Worm (Caenorhabditis elegans) whole organism, L2 larva: ENCODE measurements around the gene srz-62.
A peak's percentile ranks its signal among the peaks of the same experiment; 100 is the strongest.
"Not testable (repeated sequence)": the region's sequence is repeated elsewhere in the genome, so short reads cannot be mapped to it uniquely, and the experiment has no call there.

Experiments used
- F13H6.1 ChIP-seq: sonication (generic microtip); optimal IDR thresholded peaks from 2 replicates; lab custom pipeline; 2016; ENCODE audit warnings: missing genetic modification characterization, missing compliant biosample characterization
- R02D3.7 ChIP-seq: fragments of 150-350 bp; optimal IDR thresholded peaks from 2 replicates; lab custom pipeline; 2014; ENCODE audit warnings: missing biosample characterization, missing genetic modification characterization
- Y55F3AM.14 ChIP-seq: fragments of 200-800 bp; sonication (Bioruptor generic); optimal IDR thresholded peaks from 2 replicates; lab custom pipeline; 2018; ENCODE audit warnings: mild to moderate bottlenecking, missing genetic modification characterization, missing compliant biosample characterization
- alr-1 ChIP-seq: fragments of 150-350 bp; optimal IDR thresholded peaks from 2 replicates; lab custom pipeline; 2014; ENCODE audit warnings: missing biosample characterization, missing genetic modification characterization
- aly-2 ChIP-seq: fragments of 150-350 bp; optimal IDR thresholded peaks from 2 replicates; lab custom pipeline; 2014; ENCODE audit warnings: missing biosample characterization, missing genetic modification characterization
- blmp-1 ChIP-seq: sonication (generic microtip); optimal IDR thresholded peaks from 2 replicates; lab custom pipeline; 2017; ENCODE audit warnings: missing genetic modification characterization, mild to moderate bottlenecking, missing compliant biosample characterization, antibody characterized with exemption, moderate library complexity; ENCODE audit not compliant: insufficient read depth
- ceh-16 ChIP-seq: fragments of 150-350 bp; optimal IDR thresholded peaks from 2 replicates; lab custom pipeline; 2014; ENCODE audit warnings: missing biosample characterization, missing genetic modification characterization
- dmd-4 ChIP-seq: sonication (generic microtip); optimal IDR thresholded peaks from 2 replicates; lab custom pipeline; 2017; ENCODE audit warnings: missing biosample characterization, missing genetic modification characterization
- elt-1 ChIP-seq: fragments of 150-350 bp; optimal IDR thresholded peaks from 2 replicates; lab custom pipeline; 2014; ENCODE audit warnings: missing biosample characterization, missing genetic modification characterization
- elt-3 ChIP-seq: sonication (generic microtip); optimal IDR thresholded peaks from 2 replicates; lab custom pipeline; 2017; ENCODE audit warnings: missing biosample characterization, missing genetic modification characterization
- fos-1 ChIP-seq: fragments of 150-350 bp; optimal IDR thresholded peaks from 2 replicates; lab custom pipeline; 2014; ENCODE audit warnings: missing biosample characterization, missing genetic modification characterization
- lin-11 ChIP-seq: fragments of 150-350 bp; sonication (generic microtip); optimal IDR thresholded peaks from 2 replicates; lab custom pipeline; 2014; ENCODE audit warnings: missing biosample characterization, missing genetic modification characterization, inconsistent platforms, mixed read lengths
- lin-39 ChIP-seq: fragments of 150-350 bp; optimal IDR thresholded peaks from 2 replicates; lab custom pipeline; 2014; ENCODE audit warnings: missing biosample characterization, missing genetic modification reagents, missing genetic modification characterization
- lsy-2 ChIP-seq, 2 experiments: fragments of 150-350 bp in 1 of 2; sonication (generic microtip) in 1 of 2; optimal IDR thresholded peaks; 2 replicates each; lab custom pipeline; 2014 to 2017; ENCODE audit warnings: missing biosample characterization in 2 of 2, missing genetic modification characterization in 2 of 2
- mab-5 ChIP-seq: fragments of 150-350 bp; optimal IDR thresholded peaks from 2 replicates; lab custom pipeline; 2014; ENCODE audit warnings: missing biosample characterization, missing genetic modification characterization
- mbf-1 ChIP-seq: sonication (generic microtip); optimal IDR thresholded peaks from 2 replicates; lab custom pipeline; 2017; ENCODE audit warnings: missing biosample characterization, missing genetic modification characterization
- nhr-10 ChIP-seq: sonication (generic microtip); optimal IDR thresholded peaks from 2 replicates; lab custom pipeline; 2017; ENCODE audit warnings: missing biosample characterization, missing genetic modification characterization
- nhr-11 ChIP-seq: fragments of 150-350 bp; optimal IDR thresholded peaks from 2 replicates; lab custom pipeline; 2014; ENCODE audit warnings: missing biosample characterization, missing genetic modification characterization
- nhr-12 ChIP-seq: fragments of 150-350 bp; optimal IDR thresholded peaks from 2 replicates; lab custom pipeline; 2014; ENCODE audit warnings: missing biosample characterization, missing genetic modification characterization
- nhr-129 ChIP-seq: fragments of 150-350 bp; optimal IDR thresholded peaks from 2 replicates; lab custom pipeline; 2014; ENCODE audit warnings: missing biosample characterization, missing genetic modification characterization
- nhr-21 ChIP-seq: fragments of 150-350 bp; optimal IDR thresholded peaks from 2 replicates; lab custom pipeline; 2014; ENCODE audit warnings: missing biosample characterization, missing genetic modification characterization
- nhr-23 ChIP-seq: fragments of 150-350 bp; optimal IDR thresholded peaks from 2 replicates; lab custom pipeline; 2014; ENCODE audit warnings: missing biosample characterization, missing genetic modification reagents, missing genetic modification characterization
- nhr-237 ChIP-seq: fragments of 150-350 bp; optimal IDR thresholded peaks from 2 replicates; lab custom pipeline; 2014; ENCODE audit warnings: missing biosample characterization, missing genetic modification characterization
- nhr-25 ChIP-seq: fragments of 150-350 bp; sonication (generic microtip); optimal IDR thresholded peaks from 3 replicates; lab custom pipeline; 2014; ENCODE audit warnings: missing biosample characterization, missing genetic modification characterization
- nhr-77 ChIP-seq: fragments of 150-350 bp; optimal IDR thresholded peaks from 2 replicates; lab custom pipeline; 2014; ENCODE audit warnings: missing biosample characterization, missing genetic modification characterization
- peb-1 ChIP-seq: fragments of 150-350 bp; optimal IDR thresholded peaks from 2 replicates; lab custom pipeline; 2014; ENCODE audit warnings: missing biosample characterization, missing genetic modification characterization
- sem-4 ChIP-seq: fragments of 150-350 bp; optimal IDR thresholded peaks from 2 replicates; lab custom pipeline; 2014; ENCODE audit warnings: missing biosample characterization, missing genetic modification reagents, missing genetic modification characterization
- skn-1 ChIP-seq: sonication (generic microtip); optimal IDR thresholded peaks from 2 replicates; lab custom pipeline; 2017; ENCODE audit warnings: missing biosample characterization, missing genetic modification characterization
- sma-9 ChIP-seq, 2 experiments: fragments of 150-350 bp in 1 of 2; sonication (generic microtip) in 1 of 2; optimal IDR thresholded peaks; 2 replicates each; lab custom pipeline; 2014 to 2016; ENCODE audit warnings: missing genetic modification characterization in 2 of 2, mild to moderate bottlenecking in 1 of 2, missing biosample characterization in 1 of 2, missing compliant biosample characterization in 1 of 2, missing genetic modification reagents in 1 of 2, moderate library complexity in 1 of 2
- snpc-4 ChIP-seq: fragments of 150-350 bp; optimal IDR thresholded peaks from 2 replicates; lab custom pipeline; 2014; ENCODE audit warnings: missing biosample characterization, missing genetic modification characterization
- unc-39 ChIP-seq: fragments of 150-350 bp; optimal IDR thresholded peaks from 2 replicates; lab custom pipeline; 2014; ENCODE audit warnings: missing biosample characterization, missing genetic modification characterization
- unc-55 ChIP-seq: fragments of 150-350 bp; sonication (generic microtip); optimal IDR thresholded peaks from 3 replicates; lab custom pipeline; 2014; ENCODE audit warnings: missing biosample characterization, missing genetic modification reagents, missing genetic modification characterization
- unc-62 ChIP-seq: fragments of 150-350 bp; optimal IDR thresholded peaks from 2 replicates; lab custom pipeline; 2014; ENCODE audit warnings: missing biosample characterization, missing genetic modification reagents, missing genetic modification characterization
- ztf-1 ChIP-seq: fragments of 200-800 bp; sonication (Bioruptor generic); conservative IDR thresholded peaks from 2 replicates; pipeline ENCODE4 v1.3.6; 2022; ENCODE audit warnings: missing genetic modification characterization, missing compliant biosample characterization

The srz-62 gene

DNA sequence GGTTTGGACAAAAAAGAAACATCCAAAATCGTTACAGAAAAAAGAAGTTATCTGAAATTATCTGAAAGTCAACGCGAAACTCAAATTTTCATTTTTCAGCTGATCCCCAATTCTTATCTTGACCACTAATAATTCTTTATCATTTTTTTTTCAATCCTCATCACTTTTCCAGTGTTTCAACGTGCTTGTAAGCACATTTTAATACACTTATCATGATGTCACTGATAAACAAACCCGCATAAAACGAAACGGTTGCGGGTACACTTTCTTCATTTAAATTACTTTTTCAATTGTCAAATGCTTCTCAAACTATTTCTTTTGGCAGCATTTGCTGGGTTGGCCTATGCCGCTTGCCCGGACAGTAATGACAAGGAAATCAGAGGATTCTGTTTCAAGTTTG is 21.6 kb downstream of the srz-62 start, which contains the start of gene clec-67:
clec-67 (plus strand) TSS at position 268 of the 400 bp plus-strand sequence.
- TF ChIP-seq R02D3.7 (tag; lab: Kevin White, UChicago) (no peak), sma-9 (GFP tag; optimal IDR thresholded peaks at IDR 0.05; lab: Kevin White, UChicago) (peak; percentile 40), sma-9 (tag; optimal IDR thresholded peaks at IDR 0.05; lab: Kevin White, UChicago) (no peak), fos-1 (tag; lab: Kevin White, UChicago) (peak; percentile 79)
- TF ChIP-seq, all 48 proteins: peak for 2

DNA sequence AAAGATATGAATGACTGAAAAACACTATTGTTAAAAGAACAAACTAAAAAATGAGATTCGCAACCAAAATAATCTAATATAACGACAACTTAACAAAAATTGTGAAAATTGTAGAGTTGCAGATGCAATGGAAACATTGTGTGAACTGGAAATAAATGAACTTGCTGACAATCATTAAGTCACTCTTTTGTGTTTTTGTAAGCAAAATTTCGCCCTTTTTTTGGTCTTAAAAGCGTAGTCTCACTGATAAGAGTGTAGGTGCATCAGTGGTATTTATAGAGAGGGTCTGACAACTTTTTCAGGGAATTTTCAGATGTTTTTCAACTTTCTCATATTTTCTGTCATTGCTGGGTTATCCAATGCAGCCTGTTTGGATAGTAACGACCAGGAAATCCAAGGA is 25.8 kb downstream of the srz-62 start, which contains the start of gene clec-68:
clec-68 (plus strand) TSS at position 301 of the 400 bp plus-strand sequence.
- no peak for TF ChIP-seq unc-55
- no peak for TF ChIP-seq ceh-16
- TF ChIP-seq elt-1 (tag; lab: Kevin White, UChicago), result no peak
- TF ChIP-seq nhr-77 (tag; lab: Kevin White, UChicago), result no peak
- no peak for TF ChIP-seq nhr-237 (tag; lab: Kevin White, UChicago)
- TF ChIP-seq aly-2 (tag; lab: Kevin White, UChicago), result no peak
- TF ChIP-seq snpc-4, result no peak
- no peak for TF ChIP-seq unc-39 (tag; lab: Kevin White, UChicago)
- TF ChIP-seq blmp-1, result no peak
- TF ChIP-seq mab-5 (tag; lab: Kevin White, UChicago), result no peak
- no peak for TF ChIP-seq peb-1 (tag; lab: Kevin White, UChicago)
- no peak for TF ChIP-seq lsy-2 (tag; optimal IDR thresholded peaks at IDR 0.05; lab: Kevin White, UChicago)
- TF ChIP-seq F13H6.1 (tag; lab: Kevin White, UChicago), result no peak
- no peak for TF ChIP-seq dmd-4 (tag; lab: Kevin White, UChicago)
- no peak for TF ChIP-seq mbf-1 (tag; lab: Kevin White, UChicago)
- no peak for TF ChIP-seq lin-11 (tag; lab: Kevin White, UChicago)
- TF ChIP-seq, all 48 proteins: peak for 0

DNA sequence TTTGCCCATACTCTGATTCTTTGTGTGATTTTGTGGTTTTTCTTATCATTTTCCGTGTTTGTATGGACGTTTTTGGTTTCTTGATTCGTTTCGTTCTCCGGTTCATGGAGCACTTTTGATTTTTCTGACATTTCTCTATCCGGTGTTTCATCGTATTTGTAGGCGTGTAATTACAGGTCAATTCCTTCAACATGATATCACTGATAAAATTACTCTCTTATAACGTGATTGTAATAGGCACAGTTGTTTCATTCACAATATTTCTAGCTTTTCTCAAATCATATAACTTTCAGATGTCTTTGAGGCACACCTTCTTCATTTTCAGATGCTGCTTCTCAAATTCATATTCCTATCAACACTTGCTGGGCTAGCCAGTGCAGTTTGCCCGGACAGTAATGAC is 32.1 kb downstream of the srz-62 start, which contains the start of gene clec-70:
clec-70 (plus strand) TSS at position 301 of the 400 bp plus-strand sequence.
- TF ChIP-seq blmp-1; nhr-25; nhr-129 (tag; lab: Kevin White, UChicago): not testable (repeated sequence)

DNA sequence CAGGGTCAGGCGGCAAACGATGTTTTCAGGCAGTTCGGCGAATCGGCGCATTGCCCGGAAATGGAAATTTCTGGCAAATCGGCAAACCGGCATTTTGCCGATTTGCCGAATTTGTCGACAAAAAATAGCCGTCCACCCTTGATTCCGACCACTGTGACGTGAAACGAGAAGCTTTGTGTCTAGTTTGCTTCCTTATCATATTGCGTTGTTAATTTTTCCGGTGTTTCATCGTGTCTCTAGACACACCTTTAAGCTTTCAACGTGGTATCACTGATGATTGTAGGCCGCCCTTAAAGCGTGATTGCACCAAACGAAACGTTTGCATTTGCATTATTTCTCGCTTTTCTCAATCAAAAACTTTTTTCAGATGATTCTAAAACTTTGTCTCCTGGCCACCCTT is 36.8 kb downstream of the srz-62 start, which contains the start of gene clec-71:
clec-71 (plus strand) TSS at position 362 of the 400 bp plus-strand sequence.
- TF ChIP-seq mab-5 (tag; lab: Kevin White, UChicago) (no peak), unc-55 (no peak), lsy-2 (tag; optimal IDR thresholded peaks at IDR 0.05; lab: Kevin White, UChicago) (no peak), F13H6.1 (tag; lab: Kevin White, UChicago) (no peak), nhr-237 (tag; lab: Kevin White, UChicago) (no peak), Y55F3AM.14 (no peak), ztf-1 (GFP tag; lab: Robert Waterston, UW) (no peak), lin-11 (tag; lab: Kevin White, UChicago) (no peak), nhr-10 (tag; lab: Kevin White, UChicago) (no peak), nhr-129 (tag; lab: Kevin White, UChicago) (no peak), sem-4 (tag; lab: Kevin White, UChicago) (no peak), alr-1 (tag; lab: Kevin White, UChicago) (no peak), peb-1 (tag; lab: Kevin White, UChicago) (no peak), nhr-11 (no peak), elt-3 (tag; lab: Kevin White, UChicago) (no peak), lin-39 (tag; lab: Kevin White, UChicago) (no peak), nhr-23 (no peak)

DNA sequence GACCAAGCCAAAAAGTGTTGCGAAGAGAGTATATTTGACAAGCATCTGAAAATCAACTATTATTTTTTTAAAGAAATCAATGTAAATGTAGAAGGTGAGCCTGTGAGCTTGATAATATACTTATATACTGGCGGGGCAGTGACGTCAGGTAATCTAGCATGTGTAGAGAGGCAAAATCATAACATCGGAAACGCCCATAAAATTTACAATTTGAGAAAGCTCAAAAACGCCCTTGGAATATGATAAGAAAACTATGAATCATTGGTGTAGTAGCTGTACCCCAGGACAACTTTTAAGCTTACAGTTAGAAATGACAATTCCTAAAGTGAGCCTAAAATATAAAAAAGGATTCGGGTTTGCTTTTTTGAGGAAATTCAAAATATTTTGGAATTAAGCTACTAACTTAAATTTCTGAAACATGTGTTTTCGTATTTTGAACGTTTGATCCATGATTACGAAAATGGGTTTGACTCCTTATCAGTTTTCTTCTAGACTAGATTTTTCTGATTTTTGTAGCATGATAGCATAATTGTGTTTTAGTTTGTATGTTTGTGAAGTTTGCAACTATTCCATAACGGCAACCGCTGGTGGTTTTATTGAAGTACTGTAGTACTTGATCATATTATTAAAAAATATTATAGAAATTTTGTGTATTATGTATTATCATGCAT is 41.5 kb downstream of the srz-62 start, which contains the start of gene clec-174:
clec-174 (minus strand) TSS at position 51 of the 671 bp plus-strand sequence.
- TF ChIP-seq lsy-2 (tag; optimal IDR thresholded peaks at IDR 0.05; lab: Kevin White, UChicago), result no peak
- TF ChIP-seq nhr-21 (tag; lab: Kevin White, UChicago), result no peak
- TF ChIP-seq fos-1 (tag; lab: Kevin White, UChicago), result no peak
- TF ChIP-seq lin-11 (tag; lab: Kevin White, UChicago), result no peak
- TF ChIP-seq nhr-12 (tag; lab: Kevin White, UChicago), result no peak
- TF ChIP-seq nhr-23, result no peak
- no peak for TF ChIP-seq nhr-11
- TF ChIP-seq R02D3.7 (tag; lab: Kevin White, UChicago), result no peak
- no peak for TF ChIP-seq skn-1 (tag; lab: Kevin White, UChicago)
- TF ChIP-seq aly-2 (tag; lab: Kevin White, UChicago), result no peak
- TF ChIP-seq unc-62, result no peak
- TF ChIP-seq mab-5 (tag; lab: Kevin White, UChicago), result no peak
- TF ChIP-seq, all 48 proteins: peak for 0
